Fruit fly (Drosophila melanogaster): Measurements from ENCODE around the gene DCTN6-p27.
A peak's percentile ranks its signal among the peaks of the same experiment; 100 is the strongest.

dm6 chr2L:19140257-19140983 is 8.3 kb downstream of the DCTN6-p27 start:
- TF ChIP-seq woc (GFP tag; optimal IDR thresholded peaks at IDR 0.05) (no peak), Myc (optimal IDR thresholded peaks at IDR 0.05) (no peak), pan (optimal IDR thresholded peaks at IDR 0.05) (no peak), rgr (GFP tag; optimal IDR thresholded peaks at IDR 0.05) (no peak), Rel (GFP tag; optimal IDR thresholded peaks at IDR 0.05) (no peak), Rel (tag; optimal IDR thresholded peaks at IDR 0.05) (peak; percentile 23), tai (GFP tag; optimal IDR thresholded peaks at IDR 0.05) (no peak), psq (GFP tag; optimal IDR thresholded peaks at IDR 0.05) (no peak), OdsH (GFP tag; optimal IDR thresholded peaks at IDR 0.05) (no peak), Hr78 (GFP tag; optimal IDR thresholded peaks at IDR 0.05) (no peak), dl (GFP tag; optimal IDR thresholded peaks at IDR 0.05; ENCODE audit: insufficient read depth in 1 of 2, partially characterized antibody in 2 of 2) (no peak), Abd-B (GFP tag; optimal IDR thresholded peaks at IDR 0.05) (no peak), lola (GFP tag; optimal IDR thresholded peaks at IDR 0.05) (no peak), ey (GFP tag; optimal IDR thresholded peaks at IDR 0.05) (no peak)
